Fruit fly (Drosophila melanogaster) whole organism, embryonic: ENCODE data around the gene NdufV3.

Experiments used
- CG10959 ChIP-seq: fragments of 200-800 bp; sonication (Bioruptor generic); IDR thresholded peaks from 2 replicates; pipeline ENCODE4 v1.3.6; 2022; ENCODE audit warnings: missing biosample characterization, missing genetic modification characterization
- CG11398 ChIP-seq: fragments of 200-800 bp; sonication (Bioruptor generic); optimal IDR thresholded peaks from 2 replicates; lab custom pipeline; 2016; ENCODE audit warnings: missing biosample characterization, missing genetic modification characterization
- CG12071 ChIP-seq: fragments of 200-800 bp; sonication (Bioruptor generic); optimal IDR thresholded peaks from 3 replicates; lab custom pipeline; 2018; ENCODE audit warnings: missing biosample characterization, mild to moderate bottlenecking, missing genetic modification characterization
- CG12942 ChIP-seq: fragments of 200-800 bp; sonication (Bioruptor generic); optimal IDR thresholded peaks from 3 replicates; lab custom pipeline; 2016; ENCODE audit warnings: missing biosample characterization, missing genetic modification characterization
- CG14014 ChIP-seq: fragments of 200-800 bp; sonication (Bioruptor generic); IDR thresholded peaks from 2 replicates; pipeline ENCODE4 v1.3.6; 2022; ENCODE audit warnings: missing biosample characterization, missing genetic modification characterization
- CG6654 ChIP-seq: fragments of 200-800 bp; sonication (Bioruptor generic); optimal IDR thresholded peaks from 2 replicates; lab custom pipeline; 2017; ENCODE audit warnings: missing biosample characterization, mild to moderate bottlenecking, missing genetic modification characterization
- CG6813 ChIP-seq: fragments of 200-800 bp; sonication (Bioruptor generic); optimal IDR thresholded peaks from 2 replicates; lab custom pipeline; 2017; ENCODE audit warnings: missing biosample characterization, missing genetic modification characterization, mild to moderate bottlenecking, moderate library complexity, missing genetic modification reagents
- CG7745 ChIP-seq: fragments of 200-800 bp; sonication (Bioruptor generic); optimal IDR thresholded peaks from 2 replicates; lab custom pipeline; 2018; ENCODE audit warnings: missing biosample characterization, mild to moderate bottlenecking, missing genetic modification characterization, moderate library complexity
- CG9609 ChIP-seq: fragments of 200-800 bp; sonication (Bioruptor generic); optimal IDR thresholded peaks from 3 replicates; lab custom pipeline; 2016; ENCODE audit warnings: missing biosample characterization, missing genetic modification characterization
- aop ChIP-seq: fragments of 200-800 bp; sonication (Bioruptor generic); IDR thresholded peaks from 2 replicates; pipeline ENCODE4 v1.3.6; 2022; ENCODE audit warnings: missing biosample characterization, missing genetic modification characterization
- cato ChIP-seq: fragments of 200-800 bp; sonication (Bioruptor generic); optimal IDR thresholded peaks from 2 replicates; lab custom pipeline; 2016; ENCODE audit warnings: missing biosample characterization, missing genetic modification characterization, borderline replicate concordance
- maf-S ChIP-seq: fragments of 200-800 bp; sonication (Bioruptor generic); optimal IDR thresholded peaks from 2 replicates; lab custom pipeline; 2016; ENCODE audit warnings: missing biosample characterization, missing genetic modification characterization
- ttk ChIP-seq: fragments of 200-800 bp; sonication (Bioruptor generic); IDR thresholded peaks from 2 replicates; pipeline ENCODE4 v2.1.2; 2022; ENCODE audit warnings: missing biosample characterization, missing genetic modification characterization
- usp ChIP-seq: fragments of >200 bp; optimal IDR thresholded peaks from 2 replicates; lab custom pipeline; 2017; ENCODE audit warnings: missing biosample characterization, missing genetic modification characterization

DNA sequence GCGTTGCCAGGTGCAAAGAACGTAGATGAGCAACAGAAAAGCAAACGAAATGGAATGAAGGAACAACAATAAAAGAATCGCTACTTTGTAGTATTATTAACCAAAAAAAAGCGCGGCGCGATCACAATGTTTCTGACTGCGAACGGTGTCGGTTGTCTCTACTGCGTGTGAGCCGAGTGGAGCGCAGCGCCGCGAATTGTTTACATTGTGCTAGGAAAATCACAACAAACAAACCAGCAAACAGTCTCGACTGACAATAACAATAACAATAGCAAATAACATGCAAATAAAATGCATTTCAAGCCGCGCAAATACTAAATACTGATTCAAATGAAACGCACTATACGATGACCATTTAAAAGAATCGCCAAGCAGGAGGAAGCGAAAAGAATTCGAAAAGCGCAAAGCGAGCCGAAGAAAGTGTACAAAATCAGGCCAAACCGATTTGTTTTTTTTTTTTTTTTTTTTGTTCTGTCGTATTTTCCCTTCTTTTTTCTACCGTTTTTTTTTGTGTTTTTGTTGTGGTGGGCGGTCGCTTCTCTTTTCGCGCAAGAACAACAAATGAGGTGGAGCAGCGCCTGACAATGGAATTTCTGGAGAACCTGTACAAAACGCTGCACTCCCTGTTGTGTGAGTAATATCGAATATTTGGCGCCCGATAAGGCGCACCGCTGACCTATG is 9.8 kb upstream of the NdufV3 start, which contains the start of the genes CG34348 and Kap3:
- no peak for TF ChIP-seq CG9609 (GFP tag; lab: Kevin White, UChicago)
- TF ChIP-seq maf-S (GFP tag; lab: Kevin White, UChicago) = no peak
- TF ChIP-seq CG7745 = no peak
- no peak for TF ChIP-seq CG6654 (GFP tag; lab: Kevin White, UChicago)
- TF ChIP-seq CG10959 (GFP tag; lab: Robert Waterston, UW) = no peak
- no peak for TF ChIP-seq CG14014 (GFP tag; lab: Robert Waterston, UW)
- no peak for TF ChIP-seq CG12942 (GFP tag; lab: Kevin White, UChicago)
- no peak for TF ChIP-seq aop (GFP tag; lab: Robert Waterston, UW)
- no peak for TF ChIP-seq usp (GFP tag; lab: Kevin White, UChicago)
- TF ChIP-seq ttk (GFP tag; lab: Robert Waterston, UW) = no peak
- TF ChIP-seq CG6813 (GFP tag; lab: Kevin White, UChicago) = no peak
- no peak for TF ChIP-seq cato (GFP tag; lab: Kevin White, UChicago)
- no peak for TF ChIP-seq CG12071 (GFP tag; lab: Kevin White, UChicago)
- TF ChIP-seq CG11398 (GFP tag; lab: Kevin White, UChicago) = no peak
